Fruit fly (Drosophila melanogaster): ENCODE data around the gene Svip.

dm6 chr3L:9377198-9378035 lies 18.6 kb downstream of the Svip start, which contains the start of gene Hsp26:
- TF ChIP-seq CG11695 (GFP tag; IDR thresholded peaks at IDR 0.05) (peak; percentile 90), CG34224 (GFP tag; IDR thresholded peaks at IDR 0.05; ENCODE audit: partially characterized antibody) (peak; percentile 37; the same call in 1 of the 3 replicates), Hr51 (GFP tag; optimal IDR thresholded peaks at IDR 0.05) (peak; percentile 48 to 89), NfI (GFP tag; optimal IDR thresholded peaks at IDR 0.05) (peak; percentile 77), CG13424 (tag; optimal IDR thresholded peaks at IDR 0.05) (peak; percentile 87), CG10147 (GFP tag; optimal IDR thresholded peaks at IDR 0.05) (peak; percentile 74)
